Worm (Caenorhabditis elegans) whole organism, L4/young adult: ENCODE results near the gene Y39A1A.16.

Experiments used
- W03F9.2 ChIP-seq: fragments of 150-350 bp; optimal IDR thresholded peaks from 2 replicates; lab custom pipeline; 2014; ENCODE audit warnings: missing biosample characterization, missing genetic modification characterization
- dao-5 ChIP-seq: sonication (generic microtip); optimal IDR thresholded peaks from 2 replicates; lab custom pipeline; 2016; ENCODE audit warnings: missing genotype, missing genetic modification characterization, moderate library complexity, missing compliant biosample characterization
- him-1 ChIP-seq: sonication (generic microtip); optimal IDR thresholded peaks from 2 replicates; lab custom pipeline; 2016; ENCODE audit warnings: missing genotype, missing genetic modification reagents, missing genetic modification characterization, missing compliant biosample characterization

DNA sequence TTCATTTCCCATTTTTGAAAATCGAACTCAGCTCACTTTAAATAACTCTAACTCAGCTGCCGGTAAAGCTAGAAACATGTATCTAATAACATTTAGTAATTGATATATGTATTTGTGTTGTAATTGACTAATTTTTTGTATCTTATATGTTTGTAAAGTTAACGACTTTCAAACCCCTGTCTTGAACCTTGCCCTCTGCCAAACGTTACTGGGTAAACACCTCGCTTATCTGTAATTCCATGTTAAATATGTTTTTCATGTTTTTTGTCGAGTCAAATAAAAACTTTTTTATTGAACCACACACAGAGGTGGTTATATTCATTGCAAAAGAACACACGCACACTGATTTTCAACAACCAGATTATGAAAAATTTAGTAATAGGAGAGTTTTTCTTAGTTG, 49.3 kb upstream of the Y39A1A.16 start:
- TF ChIP-seq dao-5 (tag; lab: Kevin White, UChicago) = no peak
- TF ChIP-seq W03F9.2 (tag; lab: Kevin White, UChicago) = no peak
- TF ChIP-seq him-1 (tag; lab: Kevin White, UChicago) = no peak
